Worm (Caenorhabditis elegans) whole organism, young adult: ENCODE data around the gene amt-2.

ENCODE experiments used
- B0336.3 ChIP-seq: fragments of 200-800 bp; sonication (Bioruptor generic); IDR thresholded peaks from 2 replicates; pipeline ENCODE4 v1.3.6; 2022; ENCODE audit warnings: missing genetic modification characterization, missing compliant biosample characterization
- F33H1.4 ChIP-seq: fragments of 200-800 bp; sonication (Bioruptor generic); IDR thresholded peaks from 2 replicates; pipeline ENCODE4 v1.3.6; 2022; ENCODE audit warnings: missing genetic modification reagents, missing genetic modification characterization, missing compliant biosample characterization
- F37B4.10 ChIP-seq: fragments of 200-800 bp; sonication (Bioruptor generic); IDR thresholded peaks from 2 replicates; pipeline ENCODE4 v1.3.6; 2022; ENCODE audit warnings: missing genetic modification characterization, missing compliant biosample characterization
- F49E8.2 ChIP-seq: sonication (generic microtip); optimal IDR thresholded peaks from 3 replicates; lab custom pipeline; 2017; ENCODE audit warnings: missing genetic modification characterization, mild to moderate bottlenecking, missing compliant biosample characterization, antibody characterized with exemption, moderate library complexity; ENCODE audit not compliant: insufficient read depth
- K12H6.12 ChIP-seq: fragments of 200-800 bp; sonication (Bioruptor generic); optimal IDR thresholded peaks from 2 replicates; lab custom pipeline; 2018; ENCODE audit warnings: mild to moderate bottlenecking, missing genetic modification characterization, missing compliant biosample characterization
- T07F8.4 ChIP-seq: sonication (generic microtip); optimal IDR thresholded peaks from 2 replicates; lab custom pipeline; 2016; ENCODE audit warnings: mild to moderate bottlenecking, missing genetic modification characterization, moderate library complexity, missing compliant biosample characterization
- Y67H2A.10 ChIP-seq: fragments of 200-800 bp; sonication (Bioruptor generic); conservative IDR thresholded peaks from 2 replicates; pipeline ENCODE4 v1.3.6; 2022; ENCODE audit warnings: missing genetic modification reagents, missing genetic modification characterization, missing compliant biosample characterization
- Y95B8A.8 ChIP-seq: fragments of 200-800 bp; sonication (Bioruptor generic); IDR thresholded peaks from 2 replicates; pipeline ENCODE4 v1.3.6; 2022; ENCODE audit warnings: missing genetic modification reagents, missing genetic modification characterization, missing compliant biosample characterization
- attf-6 ChIP-seq: fragments of 200-800 bp; sonication (Bioruptor generic); IDR thresholded peaks from 2 replicates; pipeline ENCODE4 v1.3.6; 2022; ENCODE audit warnings: missing genetic modification reagents, missing genetic modification characterization, missing compliant biosample characterization
- bed-1 ChIP-seq: fragments of 200-800 bp; sonication (Bioruptor generic); IDR thresholded peaks from 2 replicates; pipeline ENCODE4 v1.3.6; 2022; ENCODE audit warnings: missing genetic modification reagents, missing genetic modification characterization, missing compliant biosample characterization
- ceh-100 ChIP-seq: fragments of 200-800 bp; sonication (Bioruptor generic); IDR thresholded peaks from 2 replicates; pipeline ENCODE4 v1.3.6; 2022; ENCODE audit warnings: missing genetic modification reagents, missing genetic modification characterization, missing compliant biosample characterization
- ceh-58 ChIP-seq: fragments of 200-800 bp; sonication (Bioruptor generic); IDR thresholded peaks from 2 replicates; pipeline ENCODE4 v1.3.6; 2022; ENCODE audit warnings: missing genetic modification characterization, missing compliant biosample characterization
- chd-7 ChIP-seq: sonication (generic microtip); optimal IDR thresholded peaks from 2 replicates; lab custom pipeline; 2016; ENCODE audit warnings: mild to moderate bottlenecking, missing genetic modification characterization, moderate library complexity, missing compliant biosample characterization
- die-1 ChIP-seq: sonication (generic microtip); optimal IDR thresholded peaks from 2 replicates; lab custom pipeline; 2016; ENCODE audit warnings: missing genotype, mild to moderate bottlenecking, missing genetic modification characterization, missing compliant biosample characterization
- dox-1 ChIP-seq: fragments of 200-800 bp; sonication (Bioruptor generic); IDR thresholded peaks from 2 replicates; pipeline ENCODE4 v1.3.6; 2022; ENCODE audit warnings: missing genetic modification reagents, missing genetic modification characterization, missing compliant biosample characterization
- dpff-1 ChIP-seq: sonication (generic microtip); optimal IDR thresholded peaks from 2 replicates; lab custom pipeline; 2017; ENCODE audit warnings: mild to moderate bottlenecking, missing genetic modification characterization, missing compliant biosample characterization
- egrh-3 ChIP-seq: fragments of 200-800 bp; sonication (Bioruptor generic); IDR thresholded peaks from 2 replicates; pipeline ENCODE4 v1.3.6; 2022; ENCODE audit warnings: missing genetic modification reagents, missing genetic modification characterization, missing compliant biosample characterization
- ekl-4 ChIP-seq: fragments of 200-800 bp; sonication (Bioruptor generic); IDR thresholded peaks from 2 replicates; pipeline ENCODE4 v1.3.6; 2022; ENCODE audit warnings: missing genetic modification reagents, missing genetic modification characterization, missing compliant biosample characterization
- him-1 ChIP-seq: sonication (generic microtip); optimal IDR thresholded peaks from 2 replicates; lab custom pipeline; 2016; ENCODE audit warnings: missing genotype, missing genetic modification reagents, missing genetic modification characterization, missing compliant biosample characterization
- hmg-20 ChIP-seq: fragments of 200-800 bp; sonication (Bioruptor generic); IDR thresholded peaks from 2 replicates; pipeline ENCODE4 v1.3.6; 2022; ENCODE audit warnings: missing genetic modification reagents, missing genetic modification characterization, missing compliant biosample characterization
- hrde-1 ChIP-seq: sonication (generic microtip); optimal IDR thresholded peaks from 2 replicates; lab custom pipeline; 2016; ENCODE audit warnings: missing genetic modification characterization, mild to moderate bottlenecking, missing compliant biosample characterization, moderate library complexity, missing genotype, missing genetic modification reagents, borderline replicate concordance
- lag-1 ChIP-seq: fragments of 200-800 bp; sonication (Bioruptor generic); IDR thresholded peaks from 2 replicates; pipeline ENCODE4 v1.3.6; 2022; ENCODE audit warnings: missing genetic modification reagents, missing genetic modification characterization, missing compliant biosample characterization
- lin-26 ChIP-seq: fragments of 200-800 bp; sonication (Bioruptor generic); IDR thresholded peaks from 2 replicates; pipeline ENCODE4 v1.3.6; 2022; ENCODE audit warnings: missing genetic modification reagents, missing genetic modification characterization, missing compliant biosample characterization
- lsy-27 ChIP-seq: sonication (generic microtip); optimal IDR thresholded peaks from 2 replicates; lab custom pipeline; 2017; ENCODE audit warnings: missing genetic modification characterization, mild to moderate bottlenecking, missing compliant biosample characterization, antibody characterized with exemption, missing genotype, borderline replicate concordance; ENCODE audit not compliant: insufficient read depth
- madf-6 ChIP-seq: fragments of 200-800 bp; sonication (Bioruptor generic); IDR thresholded peaks from 2 replicates; pipeline ENCODE4 v1.3.6; 2022; ENCODE audit warnings: missing genetic modification reagents, missing genetic modification characterization, missing compliant biosample characterization
- madf-8 ChIP-seq: fragments of 200-800 bp; sonication (Bioruptor generic); conservative IDR thresholded peaks from 2 replicates; pipeline ENCODE4 v1.3.6; 2022; ENCODE audit warnings: missing genetic modification reagents, missing genetic modification characterization, missing compliant biosample characterization
- mel-28 ChIP-seq: sonication (generic microtip); optimal IDR thresholded peaks from 2 replicates; lab custom pipeline; 2016; ENCODE audit warnings: borderline replicate concordance, mild to moderate bottlenecking, missing genetic modification characterization, missing compliant biosample characterization
- pbrm-1 ChIP-seq: fragments of 200-800 bp; sonication (Bioruptor generic); IDR thresholded peaks from 2 replicates; pipeline ENCODE4 v1.3.6; 2022; ENCODE audit warnings: missing genetic modification reagents, missing genetic modification characterization, missing compliant biosample characterization
- pha-4 ChIP-seq: fragments of 150-350 bp; sonication (generic microtip); optimal IDR thresholded peaks from 2 replicates; lab custom pipeline; 2014; ENCODE audit warnings: missing biosample characterization, missing genetic modification reagents, missing genetic modification characterization
- snpc-1.1 ChIP-seq: sonication (generic microtip); optimal IDR thresholded peaks from 2 replicates; lab custom pipeline; 2017; ENCODE audit warnings: missing genetic modification characterization, mild to moderate bottlenecking, missing compliant biosample characterization, antibody characterized with exemption, moderate library complexity, missing genotype, missing genetic modification reagents; ENCODE audit not compliant: insufficient read depth
- snpc-3.4 ChIP-seq: sonication (generic microtip); optimal IDR thresholded peaks from 2 replicates; lab custom pipeline; 2017; ENCODE audit warnings: missing genetic modification characterization, mild to moderate bottlenecking, missing compliant biosample characterization, antibody characterized with exemption, moderate library complexity, missing genotype, missing genetic modification reagents
- snpc-4 ChIP-seq, 5 experiments: fragments of 150-350 bp in 1 of 5; sonication (generic microtip) in 4 of 5; optimal IDR thresholded peaks; 2 replicates each; lab custom pipeline; 2014 to 2018; ENCODE audit warnings: missing genetic modification characterization in 5 of 5, missing biosample characterization in 3 of 5, antibody characterized with exemption in 2 of 5, mild to moderate bottlenecking in 2 of 5, missing compliant biosample characterization in 2 of 5, missing genotype in 2 of 5, moderate library complexity in 2 of 5, missing genetic modification reagents in 1 of 5
- somi-1 ChIP-seq: fragments of 200-800 bp; sonication (Bioruptor generic); optimal IDR thresholded peaks from 2 replicates; lab custom pipeline; 2018; ENCODE audit warnings: mild to moderate bottlenecking, missing genetic modification characterization, missing compliant biosample characterization
- tbp1 ChIP-seq: fragments of 200-800 bp; sonication (Bioruptor generic); optimal IDR thresholded peaks from 2 replicates; lab custom pipeline; 2018; ENCODE audit warnings: mild to moderate bottlenecking, missing genetic modification characterization, missing compliant biosample characterization
- xnd-1 ChIP-seq: sonication (generic microtip); optimal IDR thresholded peaks from 2 replicates; lab custom pipeline; 2016; ENCODE audit warnings: missing genotype, missing genetic modification reagents, missing genetic modification characterization, missing compliant biosample characterization
- zim-3 ChIP-seq: sonication (generic microtip); optimal IDR thresholded peaks from 2 replicates; lab custom pipeline; 2017; ENCODE audit warnings: mild to moderate bottlenecking, missing genetic modification characterization, moderate library complexity, missing compliant biosample characterization
- ztf-3 ChIP-seq: fragments of 200-800 bp; sonication (Bioruptor generic); optimal IDR thresholded peaks from 2 replicates; lab custom pipeline; 2018; ENCODE audit warnings: mild to moderate bottlenecking, missing genetic modification characterization, missing compliant biosample characterization

The amt-2 gene

DNA sequence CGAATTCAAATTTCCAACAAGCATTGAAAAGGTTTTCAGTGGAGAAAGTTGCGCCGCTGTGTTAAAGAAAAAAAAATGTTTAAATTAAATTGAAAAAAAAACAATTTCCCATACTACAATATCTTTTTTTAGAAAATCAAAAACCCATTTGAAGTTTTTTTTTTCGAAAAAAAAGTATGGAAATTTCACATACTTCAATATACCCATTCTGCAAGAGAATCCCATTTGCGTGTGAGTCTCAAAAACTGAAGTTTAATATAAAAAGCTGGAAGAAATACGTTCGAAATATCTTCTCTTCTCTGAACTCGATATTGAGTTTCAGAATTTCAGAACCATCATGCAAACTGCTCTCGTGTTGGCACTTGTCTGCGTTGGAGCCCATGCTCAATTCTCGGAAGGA is 28.0 kb downstream of the amt-2 start, which contains the start of gene scl-7:
Gene scl-7, plus strand, starts transcription at position 301 of the 400 bp plus-strand sequence.
- TF ChIP-seq snpc-3.4 (no peak), mel-28 (tag; lab: Kevin White, UChicago) (no peak), ceh-58 (no peak), pbrm-1 (GFP tag; lab: Robert Waterston, UW) (no peak), T07F8.4 (tag; lab: Kevin White, UChicago) (no peak), F37B4.10 (GFP tag; lab: Robert Waterston, UW) (no peak), him-1 (tag; lab: Kevin White, UChicago) (no peak), die-1 (tag; lab: Kevin White, UChicago) (no peak)

DNA sequence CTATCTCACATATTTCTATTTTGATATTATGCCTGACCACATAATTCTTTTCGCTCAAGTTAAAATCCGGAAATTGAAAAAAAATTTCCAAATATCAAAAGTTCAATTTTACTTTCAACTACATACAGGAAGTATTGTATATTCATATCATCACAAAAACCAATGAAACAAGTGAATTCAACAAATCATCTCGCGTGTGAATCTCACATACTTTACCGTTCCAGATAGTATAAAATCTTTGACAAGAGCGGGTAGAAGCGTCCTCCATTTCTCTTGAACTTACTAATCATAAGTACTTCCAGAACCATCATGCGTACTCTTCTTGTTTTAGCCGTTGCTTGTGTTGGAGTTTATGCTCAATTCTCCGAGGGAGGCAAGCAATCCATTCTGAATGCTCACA is 29.3 kb downstream of the amt-2 start, which contains the start of gene scl-8:
Gene scl-8, plus strand, starts transcription at position 301 of the 400 bp plus-strand sequence.
- TF ChIP-seq xnd-1 (tag; lab: Kevin White, UChicago) (no peak), hrde-1 (tag; lab: Kevin White, UChicago) (no peak), pha-4 (tag; lab: Kevin White, UChicago) (no peak), zim-3 (tag; lab: Kevin White, UChicago) (no peak), chd-7 (no peak), dox-1 (GFP tag; lab: Robert Waterston, UW) (no peak), F33H1.4 (GFP tag; lab: Robert Waterston, UW) (no peak), ceh-100 (GFP tag; lab: Robert Waterston, UW) (no peak), snpc-1.1 (tag; lab: Kevin White, UChicago) (no peak), die-1 (tag; lab: Kevin White, UChicago) (no peak), ekl-4 (no peak), bed-1 (GFP tag; lab: Robert Waterston, UW) (no peak), ztf-3 (GFP tag; lab: Kevin White, UChicago) (no peak)

DNA sequence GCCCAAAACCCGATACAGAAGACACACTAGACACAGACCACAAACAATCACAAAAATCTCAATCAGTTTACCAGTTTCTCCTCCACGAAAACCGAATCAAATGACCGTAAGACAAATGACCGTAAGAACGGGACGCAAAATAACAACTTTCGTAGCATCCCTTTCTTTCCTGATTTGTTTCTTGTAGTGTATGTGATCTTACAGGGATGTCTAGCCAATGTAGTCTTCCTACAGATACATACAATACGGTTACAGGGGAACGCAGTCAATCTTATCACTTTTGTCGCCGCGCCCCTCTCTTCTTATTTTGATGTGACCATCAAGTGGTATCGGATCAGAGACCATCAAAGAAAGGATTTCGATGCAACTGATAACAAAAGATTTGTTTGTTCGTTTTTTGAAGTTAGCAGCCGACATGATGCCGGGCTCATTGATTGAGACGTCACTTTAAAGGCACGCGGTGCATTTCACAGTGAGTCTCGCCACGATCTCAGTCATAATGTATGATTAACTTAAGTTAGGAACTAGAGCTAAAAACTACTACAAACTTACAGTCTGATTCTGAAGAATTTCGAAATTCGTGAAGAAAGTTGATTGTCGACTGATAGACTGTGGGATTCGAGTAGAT is 33.5 kb downstream of the amt-2 start:
- TF ChIP-seq B0336.3 (GFP tag; lab: Robert Waterston, UW) (no peak), dpff-1 (tag; lab: Kevin White, UChicago) (no peak), lin-26 (GFP tag; lab: Robert Waterston, UW) (peak; percentile 47; the same call in 1 of the 2 replicates), tbp1 (no peak), attf-6 (GFP tag; lab: Robert Waterston, UW) (no peak), snpc-4 (GFP tag; optimal IDR thresholded peaks at IDR 0.05; lab: Kevin White, UChicago) (no peak), snpc-4 (tag; optimal IDR thresholded peaks at IDR 0.05; lab: Kevin White, UChicago) (peak in 3 of 4 experiments; percentile 14 to 79 (median 62)), madf-6 (no peak), somi-1 (GFP tag; lab: Kevin White, UChicago) (peak; percentile 17), Y95B8A.8 (GFP tag; lab: Robert Waterston, UW) (no peak), K12H6.12 (no peak), egrh-3 (GFP tag; lab: Robert Waterston, UW) (no peak)

- TF ChIP-seq lsy-27 (tag; lab: Kevin White, UChicago) (no peak), F49E8.2 (tag; lab: Kevin White, UChicago) (no peak), lag-1 (GFP tag; lab: Robert Waterston, UW) (no peak), B0336.3 (GFP tag; lab: Robert Waterston, UW) (no peak), Y67H2A.10 (GFP tag; lab: Robert Waterston, UW) (no peak), hmg-20 (no peak), madf-8 (GFP tag; lab: Robert Waterston, UW) (no peak), snpc-1.1 (tag; lab: Kevin White, UChicago) (no peak)
These were observed 34.4 kb downstream of the amt-2 start, which contains the start of gene C39E9.7 for ce11 chrIV:13076620-13077019. C39E9.7 (minus strand) TSS chrIV:13076720.
